Worm (Caenorhabditis elegans) whole organism, L4 larva: ENCODE measurements around the gene ttc-4.
"Not testable (repeated sequence)": the region's sequence is repeated elsewhere in the genome, so short reads cannot be mapped to it uniquely, and the experiment has no call there.

Experiments
- T20F7.1 ChIP-seq: fragments of 200-800 bp; sonication (Bioruptor generic); optimal IDR thresholded peaks from 2 replicates; lab custom pipeline; 2018; ENCODE audit warnings: mild to moderate bottlenecking, missing genetic modification characterization, missing compliant biosample characterization
- aha-1 ChIP-seq: fragments of 150-350 bp; peaks from one replicate; lab custom pipeline; 2014; ENCODE audit warnings: missing biosample characterization, missing genetic modification characterization
- ama-1 ChIP-seq: fragments of 150-350 bp; optimal IDR thresholded peaks from 2 replicates; lab custom pipeline; 2014; ENCODE audit warnings: inconsistent platforms, mixed read lengths
- ceh-28 ChIP-seq: fragments of 150-350 bp; optimal IDR thresholded peaks from 2 replicates; lab custom pipeline; 2014; ENCODE audit warnings: missing biosample characterization, missing genetic modification reagents, missing genetic modification characterization
- ceh-32 ChIP-seq: sonication (generic microtip); optimal IDR thresholded peaks from 2 replicates; lab custom pipeline; 2016; ENCODE audit warnings: mild to moderate bottlenecking, missing genetic modification characterization, missing compliant biosample characterization; ENCODE audit not compliant: poor library complexity
- ces-1 ChIP-seq: fragments of 150-350 bp; sonication (generic microtip); optimal IDR thresholded peaks from 4 replicates; lab custom pipeline; 2014; ENCODE audit warnings: missing biosample characterization, missing genetic modification reagents, missing genetic modification characterization
- cey-2 ChIP-seq: sonication (generic microtip); optimal IDR thresholded peaks from 3 replicates; lab custom pipeline; 2017; ENCODE audit warnings: missing genetic modification characterization, mild to moderate bottlenecking, missing compliant biosample characterization, antibody characterized with exemption, borderline replicate concordance; ENCODE audit not compliant: insufficient read depth
- daf-16 ChIP-seq, 3 experiments: sonication (generic microtip); optimal IDR thresholded peaks; 2 replicates each; lab custom pipeline; 2016 to 2017; ENCODE audit warnings: missing genetic modification characterization in 3 of 3, missing genetic modification reagents in 3 of 3, mild to moderate bottlenecking in 2 of 3, missing compliant biosample characterization in 2 of 3, missing biosample characterization in 1 of 3, moderate library complexity in 1 of 3
- dmd-6 ChIP-seq: fragments of 200-800 bp; sonication (Bioruptor generic); IDR thresholded peaks from 2 replicates; pipeline ENCODE4 v1.3.6; 2022; ENCODE audit warnings: missing genetic modification reagents, missing genetic modification characterization, missing compliant biosample characterization
- duxl-1 ChIP-seq: sonication (generic microtip); optimal IDR thresholded peaks from 2 replicates; lab custom pipeline; 2016; ENCODE audit warnings: mild to moderate bottlenecking, missing genetic modification characterization, moderate library complexity, missing compliant biosample characterization; ENCODE audit not compliant: poor library complexity
- dve-1 ChIP-seq: sonication (generic microtip); optimal IDR thresholded peaks from 2 replicates; lab custom pipeline; 2017; ENCODE audit warnings: antibody characterized with exemption, mild to moderate bottlenecking, missing genetic modification characterization, missing compliant biosample characterization; ENCODE audit not compliant: insufficient read depth
- gei-8 ChIP-seq: fragments of 200-800 bp; sonication (Bioruptor generic); optimal IDR thresholded peaks from 2 replicates; lab custom pipeline; 2018; ENCODE audit warnings: mild to moderate bottlenecking, missing genetic modification characterization, missing compliant biosample characterization
- hlh-11 ChIP-seq: fragments of 200-800 bp; sonication (Bioruptor generic); optimal IDR thresholded peaks from 2 replicates; lab custom pipeline; 2018; ENCODE audit warnings: mild to moderate bottlenecking, missing genetic modification characterization, missing compliant biosample characterization
- hlh-30 ChIP-seq: sonication (generic microtip); optimal IDR thresholded peaks from 2 replicates; lab custom pipeline; 2017; ENCODE audit warnings: antibody characterized with exemption, mild to moderate bottlenecking, missing genetic modification characterization, missing compliant biosample characterization; ENCODE audit not compliant: insufficient read depth
- jun-1 ChIP-seq: fragments of 150-350 bp; optimal IDR thresholded peaks from 2 replicates; lab custom pipeline; 2014; ENCODE audit warnings: missing biosample characterization, missing genetic modification reagents, missing genetic modification characterization
- lim-7 ChIP-seq: fragments of 200-800 bp; sonication (Bioruptor generic); IDR thresholded peaks from 2 replicates; pipeline ENCODE4 v1.3.6; 2022; ENCODE audit warnings: missing genetic modification characterization, missing compliant biosample characterization
- lin-1 ChIP-seq: fragments of 200-800 bp; sonication (Bioruptor generic); IDR thresholded peaks from 2 replicates; pipeline ENCODE4 v1.3.6; 2022; ENCODE audit warnings: missing genetic modification reagents, missing genetic modification characterization, missing compliant biosample characterization
- lin-13 ChIP-seq: fragments of 150-350 bp; optimal IDR thresholded peaks from 2 replicates; lab custom pipeline; 2014; ENCODE audit warnings: missing biosample characterization, missing genetic modification reagents, missing genetic modification characterization
- lin-29 ChIP-seq: fragments of 200-800 bp; sonication (Bioruptor generic); IDR thresholded peaks from 2 replicates; pipeline ENCODE4 v1.3.6; 2022; ENCODE audit warnings: missing genetic modification reagents, missing genetic modification characterization, missing compliant biosample characterization
- lsy-2 ChIP-seq, 2 experiments: fragments of 150-350 bp in 1 of 2; sonication (generic microtip) in 1 of 2; optimal IDR thresholded peaks; 2 replicates each; lab custom pipeline; 2014 to 2017; ENCODE audit warnings: missing biosample characterization in 2 of 2, missing genetic modification characterization in 2 of 2
- mep-1 ChIP-seq: fragments of 150-350 bp; sonication (generic microtip); optimal IDR thresholded peaks from 3 replicates; lab custom pipeline; 2014; ENCODE audit warnings: missing biosample characterization, missing genetic modification characterization
- mes-2 ChIP-seq: sonication (generic microtip); optimal IDR thresholded peaks from 2 replicates; lab custom pipeline; 2016; ENCODE audit warnings: missing genotype, mild to moderate bottlenecking, missing genetic modification characterization, missing compliant biosample characterization; ENCODE audit not compliant: poor library complexity, severe bottlenecking
- mxl-2 ChIP-seq: fragments of 200-800 bp; sonication (Bioruptor generic); conservative IDR thresholded peaks from 2 replicates; pipeline ENCODE4 v1.3.6; 2022; ENCODE audit warnings: missing genetic modification reagents, missing genetic modification characterization, missing compliant biosample characterization
- nhr-28 ChIP-seq: fragments of 150-350 bp; optimal IDR thresholded peaks from 2 replicates; lab custom pipeline; 2014; ENCODE audit warnings: missing biosample characterization, missing genetic modification characterization
- nhr-6 ChIP-seq: fragments of 150-350 bp; optimal IDR thresholded peaks from 2 replicates; lab custom pipeline; 2014; ENCODE audit warnings: missing biosample characterization, missing genetic modification characterization
- rbr-2 ChIP-seq: sonication (generic microtip); optimal IDR thresholded peaks from 2 replicates; lab custom pipeline; 2016; ENCODE audit warnings: missing genotype, missing genetic modification characterization, missing compliant biosample characterization
- spr-1 ChIP-seq: sonication (generic microtip); optimal IDR thresholded peaks from 2 replicates; lab custom pipeline; 2016; ENCODE audit warnings: mild to moderate bottlenecking, missing genetic modification characterization, missing compliant biosample characterization
- spr-3 ChIP-seq: fragments of 200-800 bp; sonication (Bioruptor generic); optimal IDR thresholded peaks from 2 replicates; lab custom pipeline; 2018; ENCODE audit warnings: mild to moderate bottlenecking, missing genetic modification characterization, missing compliant biosample characterization
- unc-62 ChIP-seq, 3 experiments: fragments of 150-350 bp in 1 of 3; sonication (generic microtip); optimal IDR thresholded peaks in 2 of 3; peaks in 1 of 3; 1 replicate in 1 of 3; 2 replicates in 2 of 3; lab custom pipeline; 2014 to 2017; ENCODE audit warnings: missing biosample characterization in 3 of 3, missing genetic modification characterization in 3 of 3, missing genetic modification reagents in 3 of 3, missing genotype in 1 of 3
- zfp-2 ChIP-seq: sonication (generic microtip); optimal IDR thresholded peaks from 2 replicates; lab custom pipeline; 2016; ENCODE audit warnings: mild to moderate bottlenecking, missing genetic modification characterization, missing compliant biosample characterization
- zip-2 ChIP-seq: fragments of 150-350 bp; optimal IDR thresholded peaks from 2 replicates; lab custom pipeline; 2014; ENCODE audit warnings: missing biosample characterization, missing genetic modification characterization
- ztf-11 ChIP-seq: fragments of 150-350 bp; optimal IDR thresholded peaks from 2 replicates; lab custom pipeline; 2014; ENCODE audit warnings: missing biosample characterization, missing genetic modification characterization
- ztf-7 ChIP-seq: fragments of 150-350 bp; optimal IDR thresholded peaks from 2 replicates; lab custom pipeline; 2014; ENCODE audit warnings: missing biosample characterization, missing genetic modification characterization

The ttc-4 gene

DNA sequence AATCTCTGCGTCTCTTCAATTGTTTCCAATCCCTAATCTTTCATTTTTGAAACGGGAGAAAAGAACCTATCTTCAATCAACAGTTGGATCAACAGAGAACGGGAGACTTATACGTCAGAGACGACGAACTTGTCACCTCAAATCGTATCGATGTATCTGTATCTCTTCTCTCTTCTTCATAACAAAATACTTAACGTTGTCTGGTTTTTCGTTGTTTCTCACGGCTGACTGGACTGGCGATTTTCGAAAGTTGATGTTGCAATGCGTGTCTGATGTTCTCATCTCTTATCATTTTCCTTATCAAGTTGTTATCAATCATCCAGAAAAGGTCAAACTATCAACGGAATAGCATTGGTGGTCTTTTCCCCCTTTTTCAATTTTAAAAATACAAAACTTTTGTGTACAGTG, 11.0 kb downstream of the ttc-4 start (continued):
- TF ChIP-seq ztf-11: no peak

ce11 chrII:5607756-5608155, 13.2 kb downstream of the ttc-4 start, which contains the start of gene C17G10.7:
C17G10.7 (minus strand) TSS chrII:5607856.
- no peak for TF ChIP-seq gei-8 (GFP tag; lab: Kevin White, UChicago)

DNA sequence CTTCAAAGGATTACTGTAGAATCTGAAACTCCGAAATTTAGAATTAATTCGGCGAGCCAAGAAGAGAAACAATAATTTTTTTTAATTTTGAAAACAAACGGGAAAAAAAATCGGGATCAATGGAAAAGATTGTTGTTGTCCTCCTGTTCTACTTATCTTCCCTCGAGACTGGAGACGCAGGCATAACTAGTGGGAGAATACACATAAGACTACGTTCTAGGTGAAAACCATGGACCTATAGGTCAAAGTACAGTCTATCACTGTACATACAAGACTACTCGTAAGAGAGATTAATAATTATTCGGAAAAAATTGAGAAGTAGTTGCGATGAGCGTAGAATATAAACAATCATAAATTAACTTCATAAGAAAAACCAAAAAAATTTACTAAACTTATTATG, 24.8 kb downstream of the ttc-4 start, which contains the start of gene dhs-6:
TSS of gene dhs-6 (minus strand) at position 22 of the 400 bp plus-strand sequence.
- TF ChIP-seq daf-16 (GFP tag; optimal IDR thresholded peaks at IDR 0.05; lab: Kevin White, UChicago) (no peak), daf-16 (tag; optimal IDR thresholded peaks at IDR 0.05; lab: Kevin White, UChicago) (peak; percentile 65), spr-3 (GFP tag; lab: Kevin White, UChicago) (no peak), lsy-2 (tag; optimal IDR thresholded peaks at IDR 0.05; lab: Kevin White, UChicago) (peak in 1 of 2 experiments; percentile 6), dve-1 (tag; lab: Kevin White, UChicago) (peak; percentile 47), aha-1 (tag; lab: Kevin White, UChicago) (peak; percentile 37), lin-1 (no peak), ama-1 (lab: Kevin White, UChicago) (peak; percentile 5), spr-1 (tag; lab: Kevin White, UChicago) (peak; percentile 17), T20F7.1 (GFP tag; lab: Kevin White, UChicago) (peak; percentile 54), hlh-11 (tag; lab: Kevin White, UChicago) (no peak), ceh-28 (no peak), nhr-6 (tag; lab: Kevin White, UChicago) (peak; percentile 28), jun-1 (tag; lab: Kevin White, UChicago) (no peak), nhr-28 (peak; percentile 41), hlh-30 (peak; percentile 15), mes-2 (no peak), duxl-1 (tag; lab: Kevin White, UChicago) (peak; percentile 50), ces-1 (GFP tag; lab: Kevin White, UChicago) (no peak), dmd-6 (GFP tag; lab: Robert Waterston, UW) (no peak), rbr-2 (tag; lab: Kevin White, UChicago) (no peak), mep-1 (tag; lab: Kevin White, UChicago) (peak; percentile 49), zfp-2 (tag; lab: Kevin White, UChicago) (no peak)

ce11 chrII:5622383-5622939, 27.9 kb downstream of the ttc-4 start, which contains the start of the genes eif-3.L and npl-4.2:
eif-3.L (minus strand) TSS chrII:5622483.
npl-4.2 (plus strand) TSS chrII:5622889.
- TF ChIP-seq lin-13 (GFP tag; lab: Kevin White, UChicago); nhr-6 (tag; lab: Kevin White, UChicago); lim-7: not testable (repeated sequence)

DNA sequence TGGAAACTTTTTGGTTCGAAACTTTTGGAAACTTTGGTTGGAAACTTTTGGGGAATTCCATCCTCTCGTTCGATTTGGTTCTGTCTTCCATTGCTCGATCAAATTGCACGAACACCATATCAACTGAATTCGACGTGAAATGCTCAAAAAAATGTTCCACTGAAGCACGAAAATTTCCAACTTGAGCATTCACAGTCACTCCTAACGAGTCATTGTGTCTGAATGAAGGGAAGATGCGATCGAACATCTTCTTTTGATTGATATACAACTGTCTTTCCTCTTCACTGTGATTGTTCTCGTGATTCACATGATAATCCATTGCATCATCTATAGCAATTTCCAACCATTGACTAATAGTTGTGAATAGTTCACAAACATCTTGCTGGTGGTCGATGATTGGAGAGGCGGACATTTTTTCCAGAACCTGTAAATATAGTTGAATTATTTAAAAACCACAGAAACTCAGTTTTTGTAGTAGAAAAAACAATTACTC, 33.9 kb downstream of the ttc-4 start, which contains the start of gene F59E12.15:
TSS of gene F59E12.15 (minus strand) at position 51 of the 493 bp plus-strand sequence.
- TF ChIP-seq lin-13 (GFP tag; lab: Kevin White, UChicago): no peak
- no peak for TF ChIP-seq hlh-30
- TF ChIP-seq mxl-2 (GFP tag; lab: Robert Waterston, UW): no peak
- no peak for TF ChIP-seq lin-29
- no peak for TF ChIP-seq duxl-1 (tag; lab: Kevin White, UChicago)
- TF ChIP-seq hlh-11 (tag; lab: Kevin White, UChicago): no peak
- no peak for TF ChIP-seq cey-2 (tag; lab: Kevin White, UChicago)
- TF ChIP-seq ceh-32: no peak
- TF ChIP-seq zip-2 (tag; lab: Kevin White, UChicago): no peak
- TF ChIP-seq unc-62 (GFP tag; optimal IDR thresholded peaks at IDR 0.05 in 1 of 2; lab: Kevin White, UChicago): peak in 1 of 2 experiments; percentile 78
- TF ChIP-seq unc-62 (tag; optimal IDR thresholded peaks at IDR 0.05; lab: Kevin White, UChicago): no peak
- peak; percentile 71 for TF ChIP-seq ztf-7 (tag; lab: Kevin White, UChicago)
